Worm (Caenorhabditis elegans): ENCODE measurements around the gene C14A4.9.
A peak's percentile ranks its signal among the peaks of the same experiment; 100 is the strongest.

Gene C14A4.9

DNA sequence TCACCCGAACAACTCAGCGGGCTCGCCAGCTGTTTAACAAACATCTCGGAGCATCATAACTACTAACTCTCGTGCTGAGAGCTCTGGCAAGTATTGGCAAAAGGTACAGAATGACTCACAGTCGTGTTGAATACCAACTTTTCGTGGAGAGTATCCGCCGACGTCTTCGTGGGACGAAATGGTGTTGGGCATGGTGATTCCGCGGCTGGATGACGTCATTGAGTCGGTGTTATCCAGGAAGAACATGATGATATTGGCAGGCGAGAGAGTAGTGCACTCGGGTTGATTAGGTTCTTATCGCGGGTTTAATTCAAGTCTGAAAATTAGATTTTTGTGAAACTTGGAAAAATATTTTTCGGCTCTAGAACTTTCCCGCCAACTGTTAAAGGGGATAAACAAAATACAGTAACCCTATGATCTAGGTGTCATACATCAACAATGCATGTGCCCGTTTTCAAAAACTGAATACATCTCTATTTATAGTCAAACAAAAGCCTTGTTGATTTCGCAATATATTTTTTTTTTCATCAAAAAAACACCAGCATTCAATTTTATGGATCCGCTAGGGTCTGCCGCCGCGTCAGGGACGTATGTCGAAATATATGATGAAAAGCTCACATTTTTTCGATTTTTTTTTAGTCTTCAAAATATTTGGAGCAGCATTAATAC, 45.6 kb upstream of the C14A4.9 start:
- TF ChIP-seq hlh-1 (tag; optimal IDR thresholded peaks at IDR 0.05) (peak; percentile 15), M03D4.4 (tag; optimal IDR thresholded peaks at IDR 0.05) (no peak), zip-8 (tag; optimal IDR thresholded peaks at IDR 0.05) (peak; percentile 9)

DNA sequence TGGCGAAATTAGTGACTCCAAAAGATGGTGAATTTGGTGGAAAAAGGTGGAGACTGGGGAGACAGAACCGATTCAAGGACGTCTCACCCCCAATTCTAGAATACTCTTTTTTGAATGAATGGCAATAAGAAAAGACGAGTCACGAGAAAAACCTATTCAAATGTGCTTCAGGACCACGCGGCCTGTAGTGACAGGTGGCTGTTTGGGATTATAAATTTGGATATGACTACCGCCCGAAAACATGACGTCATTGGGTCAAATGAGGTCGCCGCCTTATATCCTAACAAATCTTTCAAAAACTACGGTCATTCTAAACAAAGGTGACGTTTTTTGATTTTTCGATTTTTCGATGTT, 45.1 kb upstream of the C14A4.9 start:
- TF ChIP-seq ceh-39 (tag; optimal IDR thresholded peaks at IDR 0.05) (no peak), cnd-1 (tag; optimal IDR thresholded peaks at IDR 0.05) (peak; percentile 40), nhr-76 (tag; optimal IDR thresholded peaks at IDR 0.05) (no peak), lsy-2 (tag; optimal IDR thresholded peaks at IDR 0.05) (no peak), snpc-4 (tag; optimal IDR thresholded peaks at IDR 0.05) (no peak), flh-1 (GFP tag; optimal IDR thresholded peaks at IDR 0.05) (no peak), lin-13 (tag; optimal IDR thresholded peaks at IDR 0.05) (no peak), M03D4.4 (tag; optimal IDR thresholded peaks at IDR 0.05) (no peak), nhr-2 (tag; optimal IDR thresholded peaks at IDR 0.05) (peak; percentile 71), elt-3 (tag; optimal IDR thresholded peaks at IDR 0.05) (no peak), unc-62 (GFP tag; optimal IDR thresholded peaks at IDR 0.05) (peak; percentile 5), ceh-43 (GFP tag; optimal IDR thresholded peaks at IDR 0.05) (no peak), ham-2 (GFP tag; optimal IDR thresholded peaks at IDR 0.05) (no peak), mls-2 (tag; optimal IDR thresholded peaks at IDR 0.05) (no peak), zip-8 (tag; optimal IDR thresholded peaks at IDR 0.05) (peak; percentile 50), lin-32 (GFP tag; optimal IDR thresholded peaks at IDR 0.05) (peak; percentile 82)

DNA sequence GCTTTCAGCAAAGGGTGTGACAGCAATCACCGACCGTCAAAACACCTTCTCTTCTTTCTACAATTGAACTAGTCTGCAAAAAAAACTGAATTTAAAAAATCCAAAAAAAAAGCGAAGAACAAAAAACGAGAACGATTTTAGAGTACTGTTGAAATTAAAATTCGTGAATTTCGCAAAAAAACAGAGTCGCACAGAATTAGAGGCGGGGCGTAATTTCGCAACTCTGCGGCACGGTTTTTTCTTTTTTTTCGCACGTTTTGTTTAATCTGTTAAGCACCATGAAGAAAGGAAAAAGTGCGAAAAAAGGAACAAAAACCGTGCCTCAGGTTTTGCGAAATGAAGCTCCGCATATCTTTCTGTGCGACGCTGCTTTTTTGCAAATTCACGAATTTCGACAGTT, 44.2 kb upstream of the C14A4.9 start, which contains the start of gene mnk-1:
mnk-1 (minus strand) TSS at position 73 of the 400 bp plus-strand sequence.
- no peak for TF ChIP-seq sem-2 (GFP tag; optimal IDR thresholded peaks at IDR 0.05)
- TF ChIP-seq mls-2 (tag; optimal IDR thresholded peaks at IDR 0.05): no peak
- no peak for TF ChIP-seq ceh-39 (tag; optimal IDR thresholded peaks at IDR 0.05)
- no peak for TF ChIP-seq elt-1 (tag; optimal IDR thresholded peaks at IDR 0.05; ENCODE audit: borderline replicate concordance, insufficient read depth)
- TF ChIP-seq flh-1 (GFP tag; optimal IDR thresholded peaks at IDR 0.05): no peak
- no peak for TF ChIP-seq elt-3 (tag; optimal IDR thresholded peaks at IDR 0.05)
- TF ChIP-seq nhr-12 (tag; optimal IDR thresholded peaks at IDR 0.05): no peak
- no peak for TF ChIP-seq sptf-1 (tag; optimal IDR thresholded peaks at IDR 0.05)
- no peak for TF ChIP-seq ceh-43 (GFP tag; optimal IDR thresholded peaks at IDR 0.05)
- TF ChIP-seq pha-4 (tag; optimal IDR thresholded peaks at IDR 0.05): no peak

DNA sequence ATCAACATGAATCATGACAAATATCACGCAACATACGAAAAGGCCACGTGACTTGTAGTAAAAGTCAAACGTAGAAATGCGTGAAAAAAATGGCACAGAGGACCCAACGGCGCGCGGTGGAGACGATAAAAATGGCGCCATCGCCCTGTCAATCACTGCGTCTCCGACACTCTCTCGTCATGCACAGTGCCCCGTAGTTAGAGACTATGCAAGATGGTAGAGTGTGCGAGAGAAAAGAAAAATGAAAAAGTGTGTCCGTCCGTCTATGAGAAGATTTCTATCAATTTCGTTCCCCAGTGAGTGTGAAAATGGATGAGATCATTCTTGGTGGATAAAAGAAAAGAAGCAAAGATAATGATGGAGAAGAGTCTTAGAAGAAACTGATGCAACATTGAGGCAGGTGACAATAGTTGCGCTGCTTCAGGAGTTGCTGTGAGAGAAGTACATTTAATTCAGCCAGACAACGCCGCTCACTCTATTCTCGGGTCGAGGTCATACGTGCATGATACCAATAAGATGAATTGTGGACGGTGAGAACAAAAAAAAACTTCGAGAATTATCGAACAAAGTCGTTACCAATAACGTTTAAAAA, 43.6 kb upstream of the C14A4.9 start:
- TF ChIP-seq mab-5 (tag; optimal IDR thresholded peaks at IDR 0.05) (no peak), tbx-8 (GFP tag; optimal IDR thresholded peaks at IDR 0.05) (no peak), ztf-11 (tag; optimal IDR thresholded peaks at IDR 0.05) (no peak), hlh-1 (tag; optimal IDR thresholded peaks at IDR 0.05) (peak; percentile 37), unc-39 (tag; optimal IDR thresholded peaks at IDR 0.05) (no peak), nhr-28 (tag; optimal IDR thresholded peaks at IDR 0.05) (no peak), unc-62 (GFP tag; optimal IDR thresholded peaks at IDR 0.05) (peak; percentile 80), lin-32 (GFP tag; optimal IDR thresholded peaks at IDR 0.05) (no peak), nhr-76 (tag; optimal IDR thresholded peaks at IDR 0.05) (no peak), drap-1 (GFP tag; optimal IDR thresholded peaks at IDR 0.05) (no peak), ceh-39 (tag; optimal IDR thresholded peaks at IDR 0.05) (no peak), unc-120 (tag; optimal IDR thresholded peaks at IDR 0.05; ENCODE audit: poor library complexity, severe bottlenecking) (peak; percentile 70), mep-1 (tag; optimal IDR thresholded peaks at IDR 0.05) (no peak), ceh-83 (GFP tag; optimal IDR thresholded peaks at IDR 0.05) (no peak), M03D4.4 (tag; optimal IDR thresholded peaks at IDR 0.05) (no peak), lsy-2 (tag; optimal IDR thresholded peaks at IDR 0.05) (no peak), bed-3 (GFP tag; optimal IDR thresholded peaks at IDR 0.05) (no peak), snpc-4 (tag; optimal IDR thresholded peaks at IDR 0.05) (no peak), ces-1 (GFP tag; optimal IDR thresholded peaks at IDR 0.05) (no peak), sptf-1 (tag; optimal IDR thresholded peaks at IDR 0.05) (peak; percentile 20)
